Worm (Caenorhabditis elegans) whole organism, L1 larva: ENCODE measurements around the gene hrg-4.
A peak's percentile ranks its signal among the peaks of the same experiment; 100 is the strongest.

Source experiments
- C34B4.2 ChIP-seq: sonication (generic microtip); optimal IDR thresholded peaks from 2 replicates; lab custom pipeline; 2017; ENCODE audit warnings: mild to moderate bottlenecking, missing genetic modification characterization, missing compliant biosample characterization
- Y116A8C.19 ChIP-seq: sonication (generic microtip); optimal IDR thresholded peaks from 2 replicates; lab custom pipeline; 2016; ENCODE audit warnings: missing compliant biosample characterization, missing genetic modification characterization, borderline replicate concordance
- aha-1 ChIP-seq: fragments of 150-350 bp; optimal IDR thresholded peaks from 2 replicates; lab custom pipeline; 2014; ENCODE audit warnings: missing biosample characterization, missing genetic modification characterization
- aly-2 ChIP-seq: fragments of 150-350 bp; optimal IDR thresholded peaks from 2 replicates; lab custom pipeline; 2014; ENCODE audit warnings: missing biosample characterization, missing genetic modification characterization
- ama-1 ChIP-seq: fragments of 150-350 bp; optimal IDR thresholded peaks from 2 replicates; lab custom pipeline; 2014
- blmp-1 ChIP-seq: fragments of 150-350 bp; optimal IDR thresholded peaks from 2 replicates; lab custom pipeline; 2014; ENCODE audit warnings: missing biosample characterization, missing genetic modification characterization
- dpl-1 ChIP-seq, 3 experiments: fragments of 150-350 bp in 2 of 3; sonication (generic microtip) in 1 of 3; optimal IDR thresholded peaks; 2 replicates each; lab custom pipeline; 2014 to 2017; ENCODE audit warnings: missing biosample characterization in 3 of 3, missing genetic modification characterization in 3 of 3, missing genetic modification reagents in 3 of 3
- dsc-1 ChIP-seq: sonication (generic microtip); optimal IDR thresholded peaks from 2 replicates; lab custom pipeline; 2016; ENCODE audit warnings: mild to moderate bottlenecking, missing genetic modification characterization, missing compliant biosample characterization
- efl-1 ChIP-seq, 4 experiments: fragments of 150-350 bp; optimal IDR thresholded peaks in 3 of 4; peaks in 1 of 4; 1 replicate in 1 of 4; 2 replicates in 3 of 4; lab custom pipeline; 2014; ENCODE audit warnings: missing biosample characterization in 2 of 4, missing genetic modification characterization in 2 of 4, missing genetic modification reagents in 2 of 4
- egl-27 ChIP-seq, 2 experiments: fragments of 150-350 bp in 1 of 2; sonication (generic microtip); optimal IDR thresholded peaks; 3 replicates each; lab custom pipeline; 2017 to 2018; ENCODE audit warnings: missing biosample characterization in 2 of 2, missing genetic modification characterization in 2 of 2, missing genetic modification reagents in 2 of 2
- elt-3 ChIP-seq, 6 experiments: fragments of 150-350 bp in 1 of 6; sonication (generic microtip); optimal IDR thresholded peaks; 2 replicates each; lab custom pipeline; 2017 to 2018; ENCODE audit warnings: missing biosample characterization in 6 of 6, missing genetic modification characterization in 6 of 6, inconsistent platforms in 1 of 6
- fkh-10 ChIP-seq: sonication (generic microtip); optimal IDR thresholded peaks from 2 replicates; lab custom pipeline; 2017; ENCODE audit warnings: missing biosample characterization, missing genetic modification reagents, missing genetic modification characterization
- fkh-4 ChIP-seq: sonication (generic microtip); optimal IDR thresholded peaks from 2 replicates; lab custom pipeline; 2016; ENCODE audit warnings: missing compliant biosample characterization, missing genetic modification characterization, borderline replicate concordance
- fos-1 ChIP-seq: fragments of 150-350 bp; optimal IDR thresholded peaks from 2 replicates; lab custom pipeline; 2014; ENCODE audit warnings: missing biosample characterization, missing genetic modification characterization
- grh-1 ChIP-seq: fragments of 200-800 bp; sonication (Bioruptor generic); IDR thresholded peaks from 2 replicates; pipeline ENCODE4 v1.3.6; 2022; ENCODE audit warnings: missing genetic modification reagents, missing genetic modification characterization, missing compliant biosample characterization
- hlh-17 ChIP-seq: fragments of 200-800 bp; sonication (Bioruptor generic); optimal IDR thresholded peaks from 2 replicates; lab custom pipeline; 2018; ENCODE audit warnings: missing genetic modification characterization, mild to moderate bottlenecking, missing compliant biosample characterization, moderate library complexity, borderline replicate concordance
- hpl-2 ChIP-seq: fragments of 150-350 bp; optimal IDR thresholded peaks from 2 replicates; lab custom pipeline; 2014; ENCODE audit warnings: missing biosample characterization, missing genetic modification reagents, missing genetic modification characterization
- lin-15B ChIP-seq: fragments of 150-350 bp; sonication (generic microtip); optimal IDR thresholded peaks from 3 replicates; lab custom pipeline; 2014; ENCODE audit warnings: missing biosample characterization, missing genetic modification characterization
- lin-39 ChIP-seq: fragments of 150-350 bp; optimal IDR thresholded peaks from 2 replicates; lab custom pipeline; 2014; ENCODE audit warnings: missing biosample characterization, missing genetic modification reagents, missing genetic modification characterization
- lir-3 ChIP-seq: sonication (generic microtip); optimal IDR thresholded peaks from 2 replicates; lab custom pipeline; 2016; ENCODE audit warnings: mild to moderate bottlenecking, missing genetic modification characterization, moderate library complexity, missing compliant biosample characterization; ENCODE audit not compliant: poor library complexity
- lsy-2 ChIP-seq, 2 experiments: fragments of 150-350 bp; optimal IDR thresholded peaks; 2 replicates each; lab custom pipeline; 2014; ENCODE audit warnings: missing biosample characterization in 2 of 2, missing genetic modification characterization in 2 of 2
- mab-9 ChIP-seq: fragments of 200-800 bp; sonication (Bioruptor generic); IDR thresholded peaks from 2 replicates; pipeline ENCODE4 v1.3.6; 2022; ENCODE audit warnings: missing genetic modification reagents, missing genetic modification characterization, missing compliant biosample characterization
- mdl-1 ChIP-seq, 2 experiments: fragments of 150-350 bp; optimal IDR thresholded peaks; 2 replicates each; lab custom pipeline; 2014 to 2017; ENCODE audit warnings: missing biosample characterization in 2 of 2, missing genetic modification characterization in 2 of 2, inconsistent platforms in 1 of 2
- nhr-20 ChIP-seq: sonication (generic microtip); optimal IDR thresholded peaks from 2 replicates; lab custom pipeline; 2016; ENCODE audit warnings: mild to moderate bottlenecking, missing genetic modification characterization, missing compliant biosample characterization
- nhr-47 ChIP-seq: sonication (generic microtip); optimal IDR thresholded peaks from 2 replicates; lab custom pipeline; 2016; ENCODE audit warnings: mild to moderate bottlenecking, missing genetic modification characterization, moderate library complexity, missing compliant biosample characterization
- nhr-71 ChIP-seq: sonication (generic microtip); optimal IDR thresholded peaks from 2 replicates; lab custom pipeline; 2016; ENCODE audit warnings: mild to moderate bottlenecking, missing genetic modification characterization, moderate library complexity, missing compliant biosample characterization
- nhr-76 ChIP-seq: sonication (generic microtip); optimal IDR thresholded peaks from 2 replicates; lab custom pipeline; 2017; ENCODE audit warnings: missing biosample characterization, missing genetic modification characterization
- nhr-77 ChIP-seq: fragments of 150-350 bp; optimal IDR thresholded peaks from 2 replicates; lab custom pipeline; 2014; ENCODE audit warnings: missing biosample characterization, missing genetic modification characterization
- nhr-90 ChIP-seq: sonication (generic microtip); optimal IDR thresholded peaks from 2 replicates; lab custom pipeline; 2016; ENCODE audit warnings: mild to moderate bottlenecking, missing genetic modification characterization, missing compliant biosample characterization; ENCODE audit not compliant: poor library complexity
- pag-3 ChIP-seq: sonication (generic microtip); optimal IDR thresholded peaks from 2 replicates; lab custom pipeline; 2017; ENCODE audit warnings: missing genetic modification characterization, mild to moderate bottlenecking, missing compliant biosample characterization, antibody characterized with exemption, borderline replicate concordance; ENCODE audit not compliant: insufficient read depth
- pax-3 ChIP-seq: fragments of 200-800 bp; sonication (Bioruptor generic); optimal IDR thresholded peaks from 2 replicates; lab custom pipeline; 2018; ENCODE audit warnings: mild to moderate bottlenecking, missing genetic modification characterization, moderate library complexity, missing compliant biosample characterization
- pqm-1 ChIP-seq: sonication (generic microtip); optimal IDR thresholded peaks from 3 replicates; lab custom pipeline; 2017; ENCODE audit warnings: missing biosample characterization, missing genetic modification characterization
- rnt-1 ChIP-seq: sonication (generic microtip); optimal IDR thresholded peaks from 2 replicates; lab custom pipeline; 2016; ENCODE audit warnings: mild to moderate bottlenecking, missing genetic modification characterization, moderate library complexity, missing compliant biosample characterization
- snpc-4 ChIP-seq: fragments of 150-350 bp; optimal IDR thresholded peaks from 2 replicates; lab custom pipeline; 2014; ENCODE audit warnings: missing biosample characterization, missing genetic modification characterization
- snu-23 ChIP-seq: sonication (generic microtip); optimal IDR thresholded peaks from 2 replicates; lab custom pipeline; 2016; ENCODE audit warnings: missing genetic modification characterization, missing compliant biosample characterization
- sox-4 ChIP-seq: sonication (generic microtip); optimal IDR thresholded peaks from 2 replicates; lab custom pipeline; 2016; ENCODE audit warnings: missing genetic modification characterization, missing compliant biosample characterization
- swsn-7 ChIP-seq: sonication (generic microtip); optimal IDR thresholded peaks from 2 replicates; lab custom pipeline; 2016; ENCODE audit warnings: missing genetic modification characterization, missing compliant biosample characterization
- tbx-2 ChIP-seq: sonication (generic microtip); optimal IDR thresholded peaks from 2 replicates; lab custom pipeline; 2016; ENCODE audit warnings: missing genetic modification characterization, missing compliant biosample characterization
- tlp-1 ChIP-seq: fragments of 150-350 bp; optimal IDR thresholded peaks from 2 replicates; lab custom pipeline; 2014; ENCODE audit warnings: missing biosample characterization, missing genetic modification characterization
- unc-130 ChIP-seq: fragments of 150-350 bp; optimal IDR thresholded peaks from 2 replicates; lab custom pipeline; 2017; ENCODE audit warnings: missing biosample characterization, missing genetic modification characterization, inconsistent platforms
- unc-62 ChIP-seq: fragments of 150-350 bp; optimal IDR thresholded peaks from 2 replicates; lab custom pipeline; 2014; ENCODE audit warnings: missing biosample characterization, missing genetic modification reagents, missing genetic modification characterization
- unc-98 ChIP-seq: fragments of 200-800 bp; sonication (Bioruptor generic); IDR thresholded peaks from 2 replicates; pipeline ENCODE4 v1.3.6; 2022; ENCODE audit warnings: missing genetic modification characterization, missing compliant biosample characterization
- vab-15 ChIP-seq: sonication (generic microtip); optimal IDR thresholded peaks from 2 replicates; lab custom pipeline; 2017; ENCODE audit warnings: missing genotype, mild to moderate bottlenecking, missing genetic modification characterization, missing compliant biosample characterization
- zag-1 ChIP-seq: fragments of 150-350 bp; optimal IDR thresholded peaks from 2 replicates; lab custom pipeline; 2014; ENCODE audit warnings: missing biosample characterization, missing genetic modification characterization
- zip-4 ChIP-seq: fragments of 200-800 bp; sonication (Bioruptor generic); optimal IDR thresholded peaks from 2 replicates; lab custom pipeline; 2018; ENCODE audit warnings: mild to moderate bottlenecking, missing genetic modification characterization, moderate library complexity, missing compliant biosample characterization

hrg-4 gene

DNA sequence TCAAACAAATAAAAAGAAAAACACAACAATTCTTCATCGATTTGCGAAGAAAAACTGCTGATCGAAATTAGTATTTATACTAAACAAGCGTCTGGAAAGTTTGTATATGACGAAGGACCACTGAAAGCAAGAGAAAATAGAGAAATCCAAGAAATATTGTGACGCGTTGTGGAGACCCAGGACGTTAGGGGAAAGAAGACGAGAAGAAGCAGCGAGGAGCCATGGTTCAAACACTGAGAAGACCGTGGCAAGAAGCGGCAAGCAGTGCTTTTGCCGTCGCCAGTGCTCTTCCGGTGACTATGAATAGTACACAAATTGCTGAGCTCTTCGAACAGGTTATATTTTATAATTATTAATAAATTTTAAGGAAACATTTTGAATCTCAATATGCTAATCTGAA, 7.9 kb upstream of the hrg-4 start:
- no peak for TF ChIP-seq egl-27 (tag; optimal IDR thresholded peaks at IDR 0.05; lab: Kevin White, UChicago)
- TF ChIP-seq dsc-1 (tag; lab: Kevin White, UChicago) = no peak
- peak in 1 of 2 experiments; percentile 27 for TF ChIP-seq efl-1 (optimal IDR thresholded peaks at IDR 0.05; lab: Kevin White, UChicago)
- TF ChIP-seq efl-1 (GFP tag; optimal IDR thresholded peaks at IDR 0.05 in 1 of 2; lab: Kevin White, UChicago) = peak in 1 of 2 experiments; percentile 22
- TF ChIP-seq lin-15B = no peak
- peak; percentile 1 for TF ChIP-seq rnt-1
- TF ChIP-seq snu-23 (GFP tag; lab: Kevin White, UChicago) = peak; percentile 15
- no peak for TF ChIP-seq tlp-1 (tag; lab: Kevin White, UChicago)
- no peak for TF ChIP-seq unc-62
- no peak for TF ChIP-seq blmp-1 (tag; lab: Kevin White, UChicago)
- no peak for TF ChIP-seq fkh-4 (tag; lab: Kevin White, UChicago)
- TF ChIP-seq unc-130 (tag; lab: Kevin White, UChicago) = no peak
- no peak for TF ChIP-seq fos-1 (tag; lab: Kevin White, UChicago)
- TF ChIP-seq elt-3 (tag; optimal IDR thresholded peaks at IDR 0.05; lab: Kevin White, UChicago) = no peak
- no peak for TF ChIP-seq snpc-4 (tag; lab: Kevin White, UChicago)
- no peak for TF ChIP-seq unc-98 (GFP tag; lab: Robert Waterston, UW)
- TF ChIP-seq lsy-2 (tag; optimal IDR thresholded peaks at IDR 0.05; lab: Kevin White, UChicago) = peak in 1 of 2 experiments; percentile 7
- TF ChIP-seq nhr-20 (tag; lab: Kevin White, UChicago) = no peak
- no peak for TF ChIP-seq grh-1 (GFP tag; lab: Robert Waterston, UW)
- no peak for TF ChIP-seq pax-3 (tag; lab: Kevin White, UChicago)

DNA sequence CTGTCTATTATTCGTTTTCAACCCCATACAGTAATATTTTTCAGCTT, 7.6 kb upstream of the hrg-4 start, which contains the start of gene kdin-1:
Gene kdin-1 (plus strand): TSS at position 38 of the 47 bp plus-strand sequence.
- TF ChIP-seq hlh-17 (GFP tag; lab: Kevin White, UChicago) (no peak), pqm-1 (tag; lab: Kevin White, UChicago) (no peak), nhr-47 (no peak), tbx-2 (tag; lab: Kevin White, UChicago) (no peak)

DNA sequence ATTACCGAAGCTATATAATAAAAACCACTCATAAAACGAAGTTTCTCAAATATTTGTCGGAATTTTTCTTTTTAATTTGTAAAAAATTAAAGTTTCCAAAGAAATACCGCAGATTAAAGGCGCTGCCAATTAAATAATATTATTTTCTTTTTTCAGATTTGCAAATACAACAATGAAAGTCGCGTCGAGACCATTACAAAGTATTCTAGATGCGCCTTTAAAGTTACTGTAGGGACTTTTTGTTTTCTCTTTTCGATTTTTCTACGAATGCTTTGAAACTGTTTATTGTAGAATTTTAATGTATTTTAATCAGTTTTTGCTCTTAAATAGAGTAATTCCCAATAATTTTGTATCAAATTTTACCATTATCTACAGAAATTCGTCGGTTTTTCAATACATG, 7.4 kb upstream of the hrg-4 start:
- no peak for TF ChIP-seq aly-2 (tag; lab: Kevin White, UChicago)
- TF ChIP-seq hlh-17 (GFP tag; lab: Kevin White, UChicago) = no peak
- no peak for TF ChIP-seq lir-3 (tag; lab: Kevin White, UChicago)
- no peak for TF ChIP-seq mdl-1 (tag; optimal IDR thresholded peaks at IDR 0.05; lab: Kevin White, UChicago)
- no peak for TF ChIP-seq unc-62
- no peak for TF ChIP-seq mab-9 (GFP tag; lab: Robert Waterston, UW)
- no peak for TF ChIP-seq dpl-1 (GFP tag; optimal IDR thresholded peaks at IDR 0.05; lab: Kevin White, UChicago)
- TF ChIP-seq vab-15 (tag; lab: Kevin White, UChicago) = no peak
- TF ChIP-seq tbx-2 (tag; lab: Kevin White, UChicago) = no peak
- no peak for TF ChIP-seq Y116A8C.19 (tag; lab: Kevin White, UChicago)
- no peak for TF ChIP-seq nhr-20 (tag; lab: Kevin White, UChicago)

ce11 chrIV:11037118-11037719, 6.4 kb upstream of the hrg-4 start:
- TF ChIP-seq pax-3 (tag; lab: Kevin White, UChicago) (no peak), efl-1 (optimal IDR thresholded peaks at IDR 0.05; lab: Kevin White, UChicago) (no peak), efl-1 (GFP tag; optimal IDR thresholded peaks at IDR 0.05 in 1 of 2; lab: Kevin White, UChicago) (peak in 1 of 2 experiments; percentile 32), nhr-76 (tag; lab: Kevin White, UChicago) (no peak), C34B4.2 (tag; lab: Kevin White, UChicago) (no peak), nhr-47 (no peak), Y116A8C.19 (tag; lab: Kevin White, UChicago) (no peak), sox-4 (no peak), nhr-71 (tag; lab: Kevin White, UChicago) (peak; percentile 9), pag-3 (no peak), zag-1 (tag; lab: Kevin White, UChicago) (peak; percentile 76), lin-39 (tag; lab: Kevin White, UChicago) (no peak), unc-130 (tag; lab: Kevin White, UChicago) (no peak), aha-1 (no peak), ama-1 (lab: Kevin White, UChicago) (no peak), blmp-1 (tag; lab: Kevin White, UChicago) (no peak), nhr-77 (no peak), hpl-2 (GFP tag; lab: Kevin White, UChicago) (no peak), lsy-2 (tag; optimal IDR thresholded peaks at IDR 0.05; lab: Kevin White, UChicago) (no peak), nhr-90 (tag; lab: Kevin White, UChicago) (peak; percentile 17), pqm-1 (tag; lab: Kevin White, UChicago) (no peak), fkh-10 (no peak), swsn-7 (no peak), zip-4 (GFP tag; lab: Kevin White, UChicago) (no peak), tlp-1 (tag; lab: Kevin White, UChicago) (no peak)
